Worm (Caenorhabditis elegans) whole organism, mixed stage, embryonic: ENCODE results near the gene nep-16.

ENCODE experiments used
- blmp-1 ChIP-seq: fragments of 150-350 bp; optimal IDR thresholded peaks from 2 replicates; lab custom pipeline; 2014; ENCODE audit warnings: missing biosample characterization, missing genetic modification characterization
- elt-3 ChIP-seq: fragments of 150-350 bp; optimal IDR thresholded peaks from 2 replicates; lab custom pipeline; 2014; ENCODE audit warnings: missing biosample characterization, missing genetic modification characterization
- lsy-2 ChIP-seq: fragments of 150-350 bp; optimal IDR thresholded peaks from 2 replicates; lab custom pipeline; 2014; ENCODE audit warnings: missing biosample characterization, missing genetic modification characterization
- nhr-237 ChIP-seq: fragments of 150-350 bp; optimal IDR thresholded peaks from 2 replicates; lab custom pipeline; 2014; ENCODE audit warnings: missing biosample characterization, missing genetic modification characterization
- nhr-28 ChIP-seq: fragments of 150-350 bp; optimal IDR thresholded peaks from 2 replicates; lab custom pipeline; 2014; ENCODE audit warnings: missing biosample characterization, missing genetic modification characterization
- sptf-1 ChIP-seq: sonication (generic microtip); optimal IDR thresholded peaks from 2 replicates; lab custom pipeline; 2017; ENCODE audit warnings: mild to moderate bottlenecking, missing genetic modification characterization, moderate library complexity, missing compliant biosample characterization
- unc-62 ChIP-seq: fragments of 150-350 bp; optimal IDR thresholded peaks from 2 replicates; lab custom pipeline; 2014; ENCODE audit warnings: missing biosample characterization, missing genetic modification reagents, missing genetic modification characterization
- zip-8 ChIP-seq: fragments of 150-350 bp; optimal IDR thresholded peaks from 2 replicates; lab custom pipeline; 2014; ENCODE audit warnings: missing biosample characterization, missing genetic modification characterization
- ztf-11 ChIP-seq: fragments of 150-350 bp; optimal IDR thresholded peaks from 2 replicates; lab custom pipeline; 2014; ENCODE audit warnings: missing biosample characterization, missing genetic modification characterization

DNA sequence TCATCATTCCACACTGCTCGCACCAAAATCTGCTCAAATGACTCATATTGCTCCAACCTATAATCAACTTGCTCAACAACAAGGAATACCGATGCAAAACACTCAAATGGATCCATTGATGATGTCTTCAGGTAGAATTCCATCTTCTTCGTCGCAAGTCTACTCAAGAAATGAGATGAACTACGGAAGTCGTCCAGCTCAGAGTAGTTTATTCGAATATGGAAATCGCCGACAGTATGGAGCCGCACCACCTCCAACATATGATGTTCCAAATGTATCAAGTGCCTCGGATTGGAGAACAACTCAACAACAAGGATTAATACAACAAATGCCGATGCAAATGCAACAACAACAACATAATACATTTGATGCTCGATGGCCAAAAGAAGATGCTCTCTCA is 18.6 kb downstream of the nep-16 start:
- TF ChIP-seq unc-62 (GFP tag; lab: Kevin White, UChicago) (no peak), zip-8 (tag; lab: Kevin White, UChicago) (no peak), nhr-237 (no peak), nhr-28 (tag; lab: Kevin White, UChicago) (no peak), lsy-2 (tag; lab: Kevin White, UChicago) (no peak), sptf-1 (tag; lab: Kevin White, UChicago) (no peak), elt-3 (tag; lab: Kevin White, UChicago) (no peak), ztf-11 (tag; lab: Kevin White, UChicago) (no peak), blmp-1 (no peak)
